Worm (Caenorhabditis elegans) whole organism, mixed stage, embryonic: ENCODE data around the gene C11H1.5.

Experiments used
- cnd-1 ChIP-seq: fragments of 200-800 bp; sonication (Bioruptor generic); optimal IDR thresholded peaks from 2 replicates; lab custom pipeline; 2018; ENCODE audit warnings: mild to moderate bottlenecking, missing genetic modification characterization, missing compliant biosample characterization
- elt-1 ChIP-seq: sonication (generic microtip); optimal IDR thresholded peaks from 2 replicates; lab custom pipeline; 2017; ENCODE audit warnings: missing genetic modification characterization, mild to moderate bottlenecking, missing compliant biosample characterization, antibody characterized with exemption, moderate library complexity, borderline replicate concordance; ENCODE audit not compliant: insufficient read depth
- lin-13 ChIP-seq: fragments of 150-350 bp; optimal IDR thresholded peaks from 2 replicates; lab custom pipeline; 2014; ENCODE audit warnings: missing biosample characterization, missing genetic modification characterization
- lin-32 ChIP-seq: fragments of 200-800 bp; sonication (Bioruptor generic); optimal IDR thresholded peaks from 2 replicates; lab custom pipeline; 2018; ENCODE audit warnings: mild to moderate bottlenecking, missing genetic modification characterization, missing compliant biosample characterization
- mab-5 ChIP-seq: fragments of 150-350 bp; optimal IDR thresholded peaks from 2 replicates; lab custom pipeline; 2014; ENCODE audit warnings: missing biosample characterization, missing genetic modification characterization
- mep-1 ChIP-seq: fragments of 150-350 bp; optimal IDR thresholded peaks from 2 replicates; lab custom pipeline; 2017; ENCODE audit warnings: missing biosample characterization, missing genetic modification reagents, missing genetic modification characterization, inconsistent platforms
- nhr-237 ChIP-seq: fragments of 150-350 bp; optimal IDR thresholded peaks from 2 replicates; lab custom pipeline; 2014; ENCODE audit warnings: missing biosample characterization, missing genetic modification characterization
- nhr-28 ChIP-seq: fragments of 150-350 bp; optimal IDR thresholded peaks from 2 replicates; lab custom pipeline; 2014; ENCODE audit warnings: missing biosample characterization, missing genetic modification characterization
- pha-4 ChIP-seq: fragments of 150-350 bp; optimal IDR thresholded peaks from 2 replicates; lab custom pipeline; 2018; ENCODE audit warnings: missing biosample characterization, missing genetic modification reagents, missing genetic modification characterization
- sem-2 ChIP-seq: fragments of 200-800 bp; sonication (Bioruptor generic); optimal IDR thresholded peaks from 2 replicates; lab custom pipeline; 2018; ENCODE audit warnings: mild to moderate bottlenecking, missing genetic modification characterization, missing compliant biosample characterization
- snpc-4 ChIP-seq: fragments of 150-350 bp; optimal IDR thresholded peaks from 2 replicates; lab custom pipeline; 2014; ENCODE audit warnings: missing biosample characterization, missing genetic modification characterization
- sptf-1 ChIP-seq: sonication (generic microtip); optimal IDR thresholded peaks from 2 replicates; lab custom pipeline; 2017; ENCODE audit warnings: mild to moderate bottlenecking, missing genetic modification characterization, moderate library complexity, missing compliant biosample characterization
- tbx-8 ChIP-seq: fragments of 200-800 bp; sonication (Bioruptor generic); optimal IDR thresholded peaks from 2 replicates; lab custom pipeline; 2018; ENCODE audit warnings: mild to moderate bottlenecking, missing genetic modification characterization, moderate library complexity, missing compliant biosample characterization
- ztf-11 ChIP-seq: fragments of 150-350 bp; optimal IDR thresholded peaks from 2 replicates; lab custom pipeline; 2014; ENCODE audit warnings: missing biosample characterization, missing genetic modification characterization

DNA sequence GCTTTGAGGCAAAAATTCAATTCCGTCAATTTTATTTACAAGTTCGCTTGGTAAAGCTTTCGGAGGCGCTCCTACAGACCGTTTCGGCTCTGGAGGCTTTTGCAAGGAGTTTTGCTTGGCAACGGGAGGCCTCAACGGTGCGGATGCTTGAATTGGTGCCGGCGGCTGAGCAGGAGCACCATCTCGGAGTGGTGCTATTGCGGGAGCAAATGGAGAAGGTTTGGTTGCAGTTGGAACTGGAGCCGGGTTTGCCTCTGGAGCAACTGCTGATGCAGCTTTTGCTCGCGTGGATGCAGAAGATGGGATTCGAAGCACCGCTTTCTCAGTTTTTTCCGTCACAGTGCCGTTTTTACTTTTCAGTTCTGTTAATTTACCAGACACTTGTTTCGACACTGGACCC, 13.0 kb downstream of the C11H1.5 start:
- no peak for TF ChIP-seq cnd-1 (tag; lab: Kevin White, UChicago)
- no peak for TF ChIP-seq sptf-1 (tag; lab: Kevin White, UChicago)
- TF ChIP-seq ztf-11 (tag; lab: Kevin White, UChicago), result no peak
- TF ChIP-seq snpc-4, result no peak
- TF ChIP-seq mab-5 (tag; lab: Kevin White, UChicago), result no peak
- TF ChIP-seq lin-32 (GFP tag; lab: Kevin White, UChicago), result no peak
- no peak for TF ChIP-seq mep-1 (tag; lab: Kevin White, UChicago)
- no peak for TF ChIP-seq tbx-8 (GFP tag; lab: Kevin White, UChicago)
- TF ChIP-seq pha-4, result no peak
- TF ChIP-seq nhr-28 (tag; lab: Kevin White, UChicago), result no peak
- TF ChIP-seq elt-1 (tag; lab: Kevin White, UChicago), result no peak
- TF ChIP-seq sem-2, result no peak
- no peak for TF ChIP-seq lin-13 (tag; lab: Kevin White, UChicago)
- TF ChIP-seq nhr-237, result no peak
